Worm (Caenorhabditis elegans): Measurements from ENCODE around the gene F12E12.6.

F12E12.6 gene

ce11 chrII:3750685-3751084 lies 13.9 kb upstream of the F12E12.6 start, which contains the start of gene fbxb-91:
Gene fbxb-91, minus strand, starts transcription at chrII:3750785.
- TF ChIP-seq pqm-1 (tag; optimal IDR thresholded peaks at IDR 0.05) (no peak), ceh-34 (tag; optimal IDR thresholded peaks at IDR 0.05) (no peak), nhr-232 (tag; optimal IDR thresholded peaks at IDR 0.05) (no peak), ceh-30 (tag; optimal IDR thresholded peaks at IDR 0.05) (no peak), syd-9 (tag; optimal IDR thresholded peaks at IDR 0.05) (no peak), pha-4 (tag; optimal IDR thresholded peaks at IDR 0.05) (no peak), tbx-7 (tag; optimal IDR thresholded peaks at IDR 0.05) (no peak), ceh-14 (tag; optimal IDR thresholded peaks at IDR 0.05) (no peak), dmd-4 (tag; optimal IDR thresholded peaks at IDR 0.05; ENCODE audit: borderline replicate concordance) (no peak), ceh-9 (tag; optimal IDR thresholded peaks at IDR 0.05) (no peak), ets-4 (tag; optimal IDR thresholded peaks at IDR 0.05) (no peak), pros-1 (tag; optimal IDR thresholded peaks at IDR 0.05) (no peak), hlh-6 (tag; optimal IDR thresholded peaks at IDR 0.05) (no peak), hlh-30 (tag; optimal IDR thresholded peaks at IDR 0.05; ENCODE audit: insufficient read depth) (no peak), ztf-16 (tag; optimal IDR thresholded peaks at IDR 0.05) (no peak), nfya-1 (tag; optimal IDR thresholded peaks at IDR 0.05) (no peak), hlh-15 (tag; optimal IDR thresholded peaks at IDR 0.05) (no peak), eyg-1 (tag; optimal IDR thresholded peaks at IDR 0.05) (no peak), unc-3 (GFP tag; conservative IDR thresholded peaks at IDR 0.05) (no peak), unc-3 (tag; optimal IDR thresholded peaks at IDR 0.05) (no peak), T23F11.4 (GFP tag; optimal IDR thresholded peaks at IDR 0.05) (no peak)

- TF ChIP-seq nfya-1 (tag; optimal IDR thresholded peaks at IDR 0.05) (no peak), mec-3 (tag; optimal IDR thresholded peaks at IDR 0.05; ENCODE audit: borderline replicate concordance) (no peak), F13H6.1 (tag; optimal IDR thresholded peaks at IDR 0.05) (no peak), T23F11.4 (GFP tag; optimal IDR thresholded peaks at IDR 0.05) (no peak), ama-1 (optimal IDR thresholded peaks at IDR 0.05) (no peak), ceh-2 (tag; optimal IDR thresholded peaks at IDR 0.05) (no peak), ceh-31 (tag; optimal IDR thresholded peaks at IDR 0.05) (no peak), gmeb-2 (tag; optimal IDR thresholded peaks at IDR 0.05) (no peak), ref-2 (tag; optimal IDR thresholded peaks at IDR 0.05) (no peak), unc-86 (tag; optimal IDR thresholded peaks at IDR 0.05) (no peak), nhr-11 (tag; optimal IDR thresholded peaks at IDR 0.05) (no peak), pqm-1 (tag; optimal IDR thresholded peaks at IDR 0.05) (no peak), hlh-15 (tag; optimal IDR thresholded peaks at IDR 0.05) (no peak), ceh-19 (GFP tag; optimal IDR thresholded peaks at IDR 0.05) (no peak), nhr-232 (tag; optimal IDR thresholded peaks at IDR 0.05) (no peak), sdc-2 (tag; optimal IDR thresholded peaks at IDR 0.05) (no peak), ceh-48 (tag; optimal IDR thresholded peaks at IDR 0.05) (no peak)
These were observed 12.0 kb upstream of the F12E12.6 start, which contains the start of gene fbxb-90 for ce11 chrII:3748719-3749118. Gene fbxb-90, minus strand, starts transcription at chrII:3748819.

- TF ChIP-seq ceh-14 (tag; optimal IDR thresholded peaks at IDR 0.05): no peak
These were observed 10.7 kb upstream of the F12E12.6 start, which contains the start of gene fbxb-92 for ce11 chrII:3747405-3747804. Gene fbxb-92, minus strand, starts transcription at chrII:3747505.

- TF ChIP-seq gmeb-2 (tag; optimal IDR thresholded peaks at IDR 0.05): no peak
- no peak for TF ChIP-seq pax-1 (tag; optimal IDR thresholded peaks at IDR 0.05)
- no peak for TF ChIP-seq nhr-11 (tag; optimal IDR thresholded peaks at IDR 0.05)
- TF ChIP-seq unc-86 (tag; optimal IDR thresholded peaks at IDR 0.05): no peak
- no peak for TF ChIP-seq fkh-6 (tag; optimal IDR thresholded peaks at IDR 0.05)
- TF ChIP-seq ceh-19 (GFP tag; optimal IDR thresholded peaks at IDR 0.05): no peak
These were observed 7.0 kb upstream of the F12E12.6 start, which contains the start of gene nta-1 for ce11 chrII:3743684-3744200. Gene nta-1, minus strand, starts transcription at chrII:3743814.

- TF ChIP-seq rnt-1 (tag; optimal IDR thresholded peaks at IDR 0.05) (no peak), unc-3 (GFP tag; conservative IDR thresholded peaks at IDR 0.05) (no peak), unc-3 (tag; optimal IDR thresholded peaks at IDR 0.05) (no peak), unc-42 (tag; optimal IDR thresholded peaks at IDR 0.05) (no peak), sox-2 (GFP tag; IDR thresholded peaks at IDR 0.05) (no peak), pqm-1 (tag; optimal IDR thresholded peaks at IDR 0.05) (no peak), madf-2 (tag; optimal IDR thresholded peaks at IDR 0.05) (no peak), sox-4 (tag; optimal IDR thresholded peaks at IDR 0.05) (no peak), ceh-2 (tag; optimal IDR thresholded peaks at IDR 0.05) (no peak), pha-4 (tag; optimal IDR thresholded peaks at IDR 0.05) (no peak), che-1 (tag; optimal IDR thresholded peaks at IDR 0.05) (no peak), nhr-11 (tag; optimal IDR thresholded peaks at IDR 0.05) (no peak), ceh-31 (tag; optimal IDR thresholded peaks at IDR 0.05) (no peak), ama-1 (optimal IDR thresholded peaks at IDR 0.05) (no peak), ttx-3 (tag; optimal IDR thresholded peaks at IDR 0.05) (no peak), fax-1 (tag; optimal IDR thresholded peaks at IDR 0.05) (no peak), hlh-13 (GFP tag; optimal IDR thresholded peaks at IDR 0.05) (no peak), K09A11.1 (tag; optimal IDR thresholded peaks at IDR 0.05; ENCODE audit: insufficient read depth) (no peak)
These were observed 4.8 kb upstream of the F12E12.6 start, which contains the start of gene F12E12.1 for ce11 chrII:3741584-3741983. Gene F12E12.1, plus strand, starts transcription at chrII:3741884.
